Fruit fly (Drosophila melanogaster): Measurements from ENCODE around the gene CG11384.
A peak's percentile ranks its signal among the peaks of the same experiment; 100 is the strongest.

The CG11384 gene

dm6 chrX:1170117-1170878 is 5.5 kb downstream of the CG11384 start, which contains the start of gene CG11378:
Gene CG11378 (plus strand): TSS chrX:1170828.
- TF ChIP-seq noc (tag; optimal IDR thresholded peaks at IDR 0.05): peak; percentile 61

- TF ChIP-seq noc (tag; optimal IDR thresholded peaks at IDR 0.05): no peak
These were observed 13.9 kb downstream of the CG11384 start, which contains the start of gene eIF4E7 for dm6 chrX:1161913-1162439. Gene eIF4E7 (minus strand): TSS chrX:1162389.

DNA sequence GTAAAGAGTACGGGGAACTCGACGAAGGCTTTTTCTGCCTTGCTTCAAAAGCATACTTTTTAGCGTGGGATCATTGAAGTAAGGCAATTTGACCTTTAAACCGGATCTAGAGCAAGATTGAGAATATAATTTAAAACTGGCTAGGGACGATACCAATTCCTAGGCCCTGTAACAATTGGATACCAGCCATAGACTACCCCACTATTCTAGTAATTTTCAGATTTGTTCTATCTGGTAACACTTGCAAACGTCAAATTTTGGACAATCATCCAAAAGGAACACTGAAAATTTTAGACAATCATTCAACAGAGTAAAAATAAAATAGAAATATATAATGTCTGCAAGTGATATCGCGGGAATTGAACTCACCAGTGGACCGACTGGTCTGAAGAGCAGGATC is 30.5 kb downstream of the CG11384 start, which contains the start of gene CG14628:
TSS of gene CG14628 (plus strand) at position 301 of the 400 bp plus-strand sequence.
- TF ChIP-seq noc (tag; optimal IDR thresholded peaks at IDR 0.05): no peak

DNA sequence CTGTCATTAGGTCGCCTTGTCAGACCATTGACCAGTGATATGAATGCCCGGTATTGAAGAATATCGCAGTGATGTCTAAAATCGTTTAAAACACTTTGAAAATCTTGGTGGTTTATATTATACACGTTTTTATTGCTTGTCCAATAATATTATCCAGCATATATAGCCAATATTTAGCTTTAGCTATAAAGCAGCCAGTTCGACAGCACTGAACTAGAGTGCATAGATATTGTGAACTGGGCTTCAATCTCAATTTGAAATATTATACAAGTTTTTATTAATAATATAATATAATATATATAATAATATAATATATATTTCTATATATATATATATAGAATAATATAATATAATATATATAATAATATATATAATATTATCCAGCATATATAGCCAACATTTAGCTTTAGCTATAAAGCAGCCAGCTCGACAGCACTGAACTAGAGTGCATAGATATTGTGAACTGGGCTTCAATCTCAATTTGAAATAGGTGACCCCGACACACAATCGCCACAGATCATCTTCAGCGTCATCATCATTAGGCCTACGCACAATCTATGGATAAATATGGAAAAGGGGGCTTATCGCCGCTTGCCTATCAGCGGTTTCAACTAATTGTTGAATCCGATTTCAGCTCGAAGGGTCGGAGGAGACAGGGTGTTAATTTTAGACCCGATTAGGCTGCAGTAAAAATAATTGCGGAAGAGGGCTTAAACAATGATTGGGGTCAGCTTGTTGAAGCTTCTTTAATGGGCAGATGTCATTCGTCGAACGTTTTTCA is 33.1 kb downstream of the CG11384 start:
- no peak for TF ChIP-seq noc (tag; optimal IDR thresholded peaks at IDR 0.05)

dm6 chrX:1135006-1135376 is 40.8 kb downstream of the CG11384 start:
- no peak for TF ChIP-seq noc (tag; optimal IDR thresholded peaks at IDR 0.05)

dm6 chrX:1134053-1135005 is 41.5 kb downstream of the CG11384 start, which contains the start of gene CG3655:
Gene CG3655 (minus strand): TSS chrX:1134896.
- no peak for TF ChIP-seq noc (tag; optimal IDR thresholded peaks at IDR 0.05)

- TF ChIP-seq noc (tag; optimal IDR thresholded peaks at IDR 0.05): no peak
These were observed 46.1 kb downstream of the CG11384 start for dm6 chrX:1129575-1130281.

Measured in whole organism, larva.